Worm (Caenorhabditis elegans) whole organism, late embryonic: ENCODE data around the gene F57G8.7.

Experiments used
- C38D4.7 ChIP-seq: fragments of 200-800 bp; sonication (Bioruptor generic); optimal IDR thresholded peaks from 2 replicates; lab custom pipeline; 2018; ENCODE audit warnings: mild to moderate bottlenecking, missing genetic modification characterization, moderate library complexity, missing compliant biosample characterization
- F13H6.1 ChIP-seq: sonication (generic microtip); optimal IDR thresholded peaks from 2 replicates; lab custom pipeline; 2016; ENCODE audit warnings: missing genetic modification characterization, missing compliant biosample characterization
- K09A11.1 ChIP-seq: sonication (generic microtip); optimal IDR thresholded peaks from 2 replicates; lab custom pipeline; 2017; ENCODE audit warnings: antibody characterized with exemption, mild to moderate bottlenecking, missing genetic modification characterization, missing compliant biosample characterization; ENCODE audit not compliant: insufficient read depth
- Y22D7AL.16 ChIP-seq: sonication (generic microtip); optimal IDR thresholded peaks from 2 replicates; lab custom pipeline; 2016; ENCODE audit warnings: missing genetic modification characterization, missing compliant biosample characterization
- ahr-1 ChIP-seq: sonication (generic microtip); optimal IDR thresholded peaks from 2 replicates; lab custom pipeline; 2016; ENCODE audit warnings: missing genetic modification characterization, missing compliant biosample characterization
- ceh-14 ChIP-seq: sonication (generic microtip); optimal IDR thresholded peaks from 2 replicates; lab custom pipeline; 2016; ENCODE audit warnings: missing genotype, missing genetic modification characterization, missing compliant biosample characterization
- ceh-19 ChIP-seq: fragments of 200-800 bp; sonication (Bioruptor generic); optimal IDR thresholded peaks from 2 replicates; lab custom pipeline; 2018; ENCODE audit warnings: mild to moderate bottlenecking, missing genetic modification characterization, missing compliant biosample characterization
- ceh-2 ChIP-seq: sonication (generic microtip); optimal IDR thresholded peaks from 2 replicates; lab custom pipeline; 2016; ENCODE audit warnings: missing genotype, missing genetic modification characterization, missing compliant biosample characterization
- ceh-22 ChIP-seq: sonication (generic microtip); optimal IDR thresholded peaks from 2 replicates; lab custom pipeline; 2017; ENCODE audit warnings: missing biosample characterization, missing genetic modification characterization
- ceh-34 ChIP-seq: sonication (generic microtip); optimal IDR thresholded peaks from 2 replicates; lab custom pipeline; 2016; ENCODE audit warnings: mild to moderate bottlenecking, missing genetic modification characterization, missing compliant biosample characterization
- ceh-45 ChIP-seq: fragments of 200-800 bp; sonication (Bioruptor generic); IDR thresholded peaks from 2 replicates; pipeline ENCODE4 v1.3.6; 2022; ENCODE audit warnings: missing genetic modification reagents, missing genetic modification characterization, missing compliant biosample characterization
- ceh-48 ChIP-seq: sonication (generic microtip); optimal IDR thresholded peaks from 2 replicates; lab custom pipeline; 2016; ENCODE audit warnings: missing genetic modification characterization, inconsistent platforms, missing compliant biosample characterization
- ceh-6 ChIP-seq: fragments of 200-800 bp; sonication (Bioruptor generic); optimal IDR thresholded peaks from 2 replicates; lab custom pipeline; 2018; ENCODE audit warnings: mild to moderate bottlenecking, missing genetic modification characterization, missing compliant biosample characterization
- ceh-9 ChIP-seq: sonication (generic microtip); optimal IDR thresholded peaks from 2 replicates; lab custom pipeline; 2016; ENCODE audit warnings: mild to moderate bottlenecking, missing genetic modification characterization, inconsistent platforms, missing compliant biosample characterization
- che-1 ChIP-seq: sonication (generic microtip); optimal IDR thresholded peaks from 2 replicates; lab custom pipeline; 2016; ENCODE audit warnings: mild to moderate bottlenecking, missing genetic modification characterization, missing compliant biosample characterization
- dmd-4 ChIP-seq: sonication (generic microtip); optimal IDR thresholded peaks from 2 replicates; lab custom pipeline; 2016; ENCODE audit warnings: borderline replicate concordance, missing genetic modification characterization, missing compliant biosample characterization
- elt-2 ChIP-seq: sonication (generic microtip); optimal IDR thresholded peaks from 2 replicates; lab custom pipeline; 2016; ENCODE audit warnings: missing genetic modification reagents, missing genetic modification characterization, missing compliant biosample characterization
- eyg-1 ChIP-seq: sonication (generic microtip); optimal IDR thresholded peaks from 2 replicates; lab custom pipeline; 2016; ENCODE audit warnings: missing genotype, missing genetic modification characterization, missing compliant biosample characterization
- fkh-6 ChIP-seq: sonication (generic microtip); optimal IDR thresholded peaks from 2 replicates; lab custom pipeline; 2016; ENCODE audit warnings: missing genetic modification characterization, missing compliant biosample characterization
- gmeb-2 ChIP-seq: sonication (generic microtip); optimal IDR thresholded peaks from 2 replicates; lab custom pipeline; 2016; ENCODE audit warnings: missing genetic modification characterization, inconsistent platforms, missing compliant biosample characterization
- hlh-6 ChIP-seq: sonication (generic microtip); optimal IDR thresholded peaks from 2 replicates; lab custom pipeline; 2016; ENCODE audit warnings: missing genotype, missing genetic modification characterization, missing compliant biosample characterization
- lin-11 ChIP-seq: fragments of 200-800 bp; sonication (Bioruptor generic); optimal IDR thresholded peaks from 2 replicates; lab custom pipeline; 2018; ENCODE audit warnings: mild to moderate bottlenecking, missing genetic modification characterization, missing compliant biosample characterization
- mec-3 ChIP-seq: sonication (generic microtip); optimal IDR thresholded peaks from 2 replicates; lab custom pipeline; 2016; ENCODE audit warnings: borderline replicate concordance, missing genetic modification characterization, missing compliant biosample characterization
- nfya-1 ChIP-seq: sonication (generic microtip); optimal IDR thresholded peaks from 2 replicates; lab custom pipeline; 2017; ENCODE audit warnings: missing genetic modification characterization, mild to moderate bottlenecking, missing compliant biosample characterization, antibody characterized with exemption, moderate library complexity
- nhr-11 ChIP-seq: fragments of 150-350 bp; optimal IDR thresholded peaks from 2 replicates; lab custom pipeline; 2014; ENCODE audit warnings: missing biosample characterization, missing genetic modification characterization
- pat-9 ChIP-seq: fragments of 200-800 bp; sonication (Bioruptor generic); optimal IDR thresholded peaks from 2 replicates; lab custom pipeline; 2018; ENCODE audit warnings: mild to moderate bottlenecking, missing genetic modification characterization, moderate library complexity, missing compliant biosample characterization
- pax-1 ChIP-seq: fragments of 150-350 bp; optimal IDR thresholded peaks from 2 replicates; lab custom pipeline; 2014; ENCODE audit warnings: missing biosample characterization, missing genetic modification characterization
- pha-4 ChIP-seq: fragments of 150-350 bp; optimal IDR thresholded peaks from 2 replicates; lab custom pipeline; 2018; ENCODE audit warnings: missing biosample characterization, missing genetic modification reagents, missing genetic modification characterization
- pqm-1 ChIP-seq: sonication (generic microtip); optimal IDR thresholded peaks from 2 replicates; lab custom pipeline; 2016; ENCODE audit warnings: missing genetic modification characterization, missing compliant biosample characterization
- sox-2 ChIP-seq: fragments of 200-800 bp; sonication (Bioruptor generic); IDR thresholded peaks from 2 replicates; pipeline ENCODE4 v1.3.6; 2022; ENCODE audit warnings: missing genetic modification reagents, missing genetic modification characterization, missing compliant biosample characterization
- sox-4 ChIP-seq: sonication (generic microtip); optimal IDR thresholded peaks from 2 replicates; lab custom pipeline; 2017; ENCODE audit warnings: mild to moderate bottlenecking, missing genetic modification characterization, inconsistent platforms, missing compliant biosample characterization
- syd-9 ChIP-seq: sonication (generic microtip); optimal IDR thresholded peaks from 2 replicates; lab custom pipeline; 2016; ENCODE audit warnings: mild to moderate bottlenecking, missing genetic modification characterization, moderate library complexity, missing compliant biosample characterization
- ttx-3 ChIP-seq: sonication (generic microtip); optimal IDR thresholded peaks from 2 replicates; lab custom pipeline; 2016; ENCODE audit warnings: missing genetic modification reagents, missing genetic modification characterization, missing compliant biosample characterization
- unc-3 ChIP-seq, 2 experiments: fragments of 200-800 bp in 1 of 2; sonication (Bioruptor generic) in 1 of 2; sonication (generic microtip) in 1 of 2; conservative IDR thresholded peaks in 1 of 2; optimal IDR thresholded peaks in 1 of 2; 2 replicates each; pipeline versions ENCODE4 v1.3.6 to Lab custom; 2016 to 2022; ENCODE audit warnings: missing compliant biosample characterization in 2 of 2, missing genetic modification characterization in 2 of 2, missing genetic modification reagents in 1 of 2
- unc-55 ChIP-seq: sonication (generic microtip); optimal IDR thresholded peaks from 2 replicates; lab custom pipeline; 2017; ENCODE audit warnings: missing biosample characterization, missing genetic modification reagents, missing genetic modification characterization
- unc-86 ChIP-seq: sonication (generic microtip); optimal IDR thresholded peaks from 2 replicates; lab custom pipeline; 2016; ENCODE audit warnings: missing genetic modification characterization, missing compliant biosample characterization

Gene F57G8.7

DNA sequence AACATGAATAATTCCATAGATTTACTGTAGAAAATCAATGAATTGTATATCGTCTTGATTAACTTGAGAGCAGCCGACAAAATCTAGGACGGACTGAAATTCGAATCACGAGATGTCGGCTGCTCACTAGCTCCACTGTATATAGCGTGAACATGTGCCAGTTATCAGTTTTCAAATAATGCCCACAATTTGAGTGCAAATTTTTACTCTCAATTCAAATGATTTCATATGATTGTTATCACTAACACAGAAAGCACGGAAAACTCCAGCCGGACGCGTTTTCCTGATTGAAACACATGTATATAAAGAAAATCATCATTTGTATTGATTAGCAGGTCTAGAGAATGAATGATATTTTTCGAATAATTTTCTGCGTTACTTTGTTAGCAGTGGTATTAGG is 36.5 kb upstream of the F57G8.7 start, which contains the start of gene oac-5:
Gene oac-5 (plus strand): TSS at position 301 of the 400 bp plus-strand sequence.
- no peak for TF ChIP-seq ceh-45
- no peak for TF ChIP-seq che-1
- no peak for TF ChIP-seq ceh-2 (tag; lab: Kevin White, UChicago)
- no peak for TF ChIP-seq dmd-4 (tag; lab: Kevin White, UChicago)
- TF ChIP-seq nfya-1: no peak
- no peak for TF ChIP-seq ceh-9
- TF ChIP-seq ceh-6 (GFP tag; lab: Kevin White, UChicago): no peak
- no peak for TF ChIP-seq nhr-11
- TF ChIP-seq unc-86 (tag; lab: Kevin White, UChicago): no peak
- TF ChIP-seq F13H6.1 (tag; lab: Kevin White, UChicago): no peak
- TF ChIP-seq C38D4.7 (GFP tag; lab: Kevin White, UChicago): no peak
- no peak for TF ChIP-seq K09A11.1 (tag; lab: Kevin White, UChicago)

DNA sequence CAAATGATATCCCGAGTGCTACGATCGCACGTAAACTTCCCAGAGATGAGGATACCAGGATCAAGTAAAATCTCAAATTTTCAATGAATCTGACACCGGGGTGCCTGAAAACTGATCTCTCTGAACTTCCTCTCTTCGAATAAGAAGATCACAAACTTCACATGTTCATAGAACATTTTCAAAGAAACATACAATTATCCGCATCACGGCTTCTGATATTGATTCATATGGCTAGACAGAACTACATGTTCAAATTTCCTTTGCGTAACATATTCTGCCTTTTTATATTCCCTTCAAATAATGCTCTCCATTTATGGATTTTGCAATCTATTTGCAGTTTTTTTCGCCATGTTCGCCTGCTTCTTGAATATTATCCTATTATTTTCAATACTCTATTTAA is 31.9 kb upstream of the F57G8.7 start, which contains the start of gene srbc-83:
Gene srbc-83 (plus strand): TSS at position 301 of the 400 bp plus-strand sequence.
- no peak for TF ChIP-seq gmeb-2 (tag; lab: Kevin White, UChicago)
- no peak for TF ChIP-seq dmd-4 (tag; lab: Kevin White, UChicago)
- TF ChIP-seq unc-55 (GFP tag; lab: Kevin White, UChicago): no peak
- no peak for TF ChIP-seq pat-9 (tag; lab: Kevin White, UChicago)
- no peak for TF ChIP-seq Y22D7AL.16 (tag; lab: Kevin White, UChicago)
- no peak for TF ChIP-seq ahr-1 (tag; lab: Kevin White, UChicago)
- TF ChIP-seq nfya-1: no peak
- no peak for TF ChIP-seq sox-4 (tag; lab: Kevin White, UChicago)
- TF ChIP-seq hlh-6 (tag; lab: Kevin White, UChicago): no peak
- no peak for TF ChIP-seq ttx-3 (tag; lab: Kevin White, UChicago)
- TF ChIP-seq, all 69 proteins: peak for 0

DNA sequence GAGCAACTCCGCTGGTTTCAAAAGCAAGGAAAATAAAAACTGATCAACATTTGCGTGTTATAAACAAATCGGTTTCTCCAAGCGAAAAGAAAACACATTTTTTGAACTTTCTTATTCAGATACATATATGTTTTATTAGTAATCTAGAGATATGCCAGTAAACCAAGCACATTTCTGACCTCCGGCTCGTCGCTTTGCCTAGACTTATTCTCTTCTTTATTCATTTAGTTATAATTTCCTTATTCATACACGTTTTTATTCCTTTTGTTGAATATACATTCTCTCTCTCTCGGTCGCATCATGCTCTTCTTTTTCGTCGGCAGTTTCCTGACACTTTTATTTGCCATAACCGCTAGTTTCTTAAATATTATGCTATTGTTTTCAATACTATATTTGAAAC is 30.3 kb upstream of the F57G8.7 start, which contains the start of gene srbc-84:
Gene srbc-84 (plus strand): TSS at position 301 of the 400 bp plus-strand sequence.
- TF ChIP-seq ceh-19 (GFP tag; lab: Kevin White, UChicago): no peak
- no peak for TF ChIP-seq eyg-1
- no peak for TF ChIP-seq pha-4 (tag; lab: Kevin White, UChicago)
- TF ChIP-seq pax-1 (tag; lab: Kevin White, UChicago): no peak
- TF ChIP-seq elt-2 (tag; lab: Kevin White, UChicago): no peak
- TF ChIP-seq ceh-14 (tag; lab: Kevin White, UChicago): no peak
- TF ChIP-seq ceh-2 (tag; lab: Kevin White, UChicago): no peak
- TF ChIP-seq unc-3 (GFP tag; conservative IDR thresholded peaks at IDR 0.05; lab: Robert Waterston, UW): no peak
- TF ChIP-seq unc-3 (tag; optimal IDR thresholded peaks at IDR 0.05; lab: Kevin White, UChicago): no peak
- no peak for TF ChIP-seq mec-3
- no peak for TF ChIP-seq ceh-34 (tag; lab: Kevin White, UChicago)
- TF ChIP-seq pqm-1 (tag; lab: Kevin White, UChicago): no peak
- TF ChIP-seq syd-9 (tag; lab: Kevin White, UChicago): no peak
- no peak for TF ChIP-seq ceh-22 (tag; lab: Kevin White, UChicago)
- no peak for TF ChIP-seq sox-4 (tag; lab: Kevin White, UChicago)
- TF ChIP-seq ceh-48 (tag; lab: Kevin White, UChicago): no peak
- no peak for TF ChIP-seq fkh-6 (tag; lab: Kevin White, UChicago)
- no peak for TF ChIP-seq lin-11
- TF ChIP-seq nhr-11: no peak
- TF ChIP-seq sox-2 (GFP tag; lab: Robert Waterston, UW): no peak
- TF ChIP-seq F13H6.1 (tag; lab: Kevin White, UChicago): no peak
